Worm (Caenorhabditis elegans) whole organism, midembryonic: ENCODE data around the gene Y57G7A.2.

ENCODE experiments used
- T22C8.4 ChIP-seq: fragments of 200-800 bp; sonication (Bioruptor generic); IDR thresholded peaks from 2 replicates; pipeline ENCODE4 v1.3.6; 2022; ENCODE audit warnings: missing genetic modification characterization, missing compliant biosample characterization
- cog-1 ChIP-seq: sonication (generic microtip); optimal IDR thresholded peaks from 2 replicates; lab custom pipeline; 2016; ENCODE audit warnings: missing genetic modification characterization, missing compliant biosample characterization
- flt-1 ChIP-seq: fragments of 200-800 bp; sonication (Bioruptor generic); IDR thresholded peaks from 2 replicates; pipeline ENCODE4 v1.3.6; 2022; ENCODE audit warnings: missing genetic modification characterization, missing compliant biosample characterization
- klf-2 ChIP-seq: fragments of 200-800 bp; sonication (Bioruptor generic); conservative IDR thresholded peaks from 2 replicates; pipeline ENCODE4 v1.3.6; 2022; ENCODE audit warnings: missing genetic modification reagents, missing genetic modification characterization, missing compliant biosample characterization
- med-1 ChIP-seq: sonication (generic microtip); optimal IDR thresholded peaks from 2 replicates; lab custom pipeline; 2017; ENCODE audit warnings: missing genetic modification characterization, mild to moderate bottlenecking, missing compliant biosample characterization, antibody characterized with exemption, missing genetic modification reagents; ENCODE audit not compliant: insufficient read depth
- ref-1 ChIP-seq: fragments of 200-800 bp; sonication (Bioruptor generic); conservative IDR thresholded peaks from 2 replicates; pipeline ENCODE4 v1.3.6; 2022; ENCODE audit warnings: missing genetic modification reagents, missing genetic modification characterization, missing compliant biosample characterization
- tab-1 ChIP-seq: fragments of 200-800 bp; sonication (Bioruptor generic); IDR thresholded peaks from 2 replicates; pipeline ENCODE4 v1.3.6; 2022; ENCODE audit warnings: missing genetic modification characterization, missing compliant biosample characterization
- ztf-23 ChIP-seq: fragments of 200-800 bp; sonication (Bioruptor generic); IDR thresholded peaks from 2 replicates; pipeline ENCODE4 v1.3.6; 2022; ENCODE audit warnings: missing genetic modification reagents, missing genetic modification characterization, missing compliant biosample characterization
- ztf-29 ChIP-seq: fragments of 200-800 bp; sonication (Bioruptor generic); IDR thresholded peaks from 2 replicates; pipeline ENCODE4 v1.3.6; 2022; ENCODE audit warnings: missing genetic modification reagents, missing genetic modification characterization, missing compliant biosample characterization

Gene Y57G7A.2

DNA sequence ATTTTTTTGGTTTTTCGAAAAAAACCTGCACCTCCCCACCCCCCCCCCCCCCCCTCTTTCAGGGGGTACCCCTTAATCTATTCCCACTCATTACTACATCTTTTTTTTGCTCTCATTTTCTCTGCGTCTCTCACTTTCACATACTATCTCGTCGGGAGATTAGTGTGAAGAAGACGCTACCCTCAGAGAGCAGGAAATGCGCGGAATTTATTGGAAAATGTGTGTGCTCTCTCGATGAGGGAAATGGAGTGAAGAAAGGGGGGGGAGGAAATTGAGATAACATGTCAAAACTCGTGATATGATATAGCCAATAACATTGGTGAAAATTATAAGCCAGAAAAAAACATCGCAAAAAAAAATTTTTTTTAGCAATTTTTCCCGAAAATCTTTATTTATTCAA is 29.7 kb downstream of the Y57G7A.2 start:
- no peak for TF ChIP-seq klf-2
- no peak for TF ChIP-seq ztf-23 (GFP tag; lab: Robert Waterston, UW)
- TF ChIP-seq tab-1 (GFP tag; lab: Robert Waterston, UW): no peak
- TF ChIP-seq flt-1: no peak
- no peak for TF ChIP-seq ref-1 (GFP tag; lab: Robert Waterston, UW)
- TF ChIP-seq med-1 (GFP tag; lab: Kevin White, UChicago): no peak
- no peak for TF ChIP-seq ztf-29

DNA sequence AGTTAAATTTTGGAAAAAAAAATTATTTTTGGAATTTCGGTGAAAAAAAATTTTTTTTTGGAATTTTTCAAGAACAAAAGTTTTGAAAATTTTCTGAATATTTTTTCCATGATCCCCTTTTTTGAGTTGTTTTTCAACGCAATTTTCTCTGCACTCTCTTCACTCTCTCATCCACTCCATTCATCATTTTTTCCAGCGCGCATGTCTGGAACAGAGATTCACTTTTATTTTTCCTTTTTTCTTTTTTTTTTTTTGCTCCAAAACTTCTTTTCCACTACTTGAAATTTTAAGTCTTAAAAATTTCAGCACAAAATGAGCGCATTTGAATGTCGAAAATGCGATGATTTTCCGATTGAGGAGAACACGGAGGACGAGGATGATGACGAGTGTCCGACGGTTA is 30.8 kb downstream of the Y57G7A.2 start, which contains the start of gene jip-1:
Gene jip-1 (plus strand): TSS at position 301 of the 400 bp plus-strand sequence.
- no peak for TF ChIP-seq ztf-29
- no peak for TF ChIP-seq cog-1 (tag; lab: Kevin White, UChicago)
- no peak for TF ChIP-seq klf-2
- no peak for TF ChIP-seq flt-1
- TF ChIP-seq tab-1 (GFP tag; lab: Robert Waterston, UW): no peak
- TF ChIP-seq ztf-23 (GFP tag; lab: Robert Waterston, UW): no peak
- TF ChIP-seq T22C8.4 (GFP tag; lab: Robert Waterston, UW): no peak
- no peak for TF ChIP-seq med-1 (GFP tag; lab: Kevin White, UChicago)
- TF ChIP-seq ref-1 (GFP tag; lab: Robert Waterston, UW): no peak

DNA sequence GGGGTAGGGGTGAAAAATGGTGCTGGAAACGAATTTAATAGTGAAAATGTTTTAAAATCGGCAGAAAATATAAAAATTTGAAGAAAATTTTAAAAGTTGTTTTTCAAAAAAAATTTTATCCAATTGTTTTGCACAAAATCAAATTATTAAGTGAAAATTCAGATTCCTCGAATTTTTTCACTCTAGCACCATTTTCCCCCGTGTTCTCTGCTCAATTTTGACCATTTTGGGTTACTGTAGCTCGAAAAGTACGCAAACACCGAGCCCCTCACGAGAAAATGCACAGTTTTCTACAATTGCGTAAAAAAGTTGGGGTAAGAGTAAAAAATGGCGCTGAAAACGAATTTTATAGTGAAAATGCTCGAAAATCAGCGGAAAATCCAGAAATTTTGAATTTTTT is 34.0 kb downstream of the Y57G7A.2 start:
- TF ChIP-seq ztf-23 (GFP tag; lab: Robert Waterston, UW): no peak
- TF ChIP-seq cog-1 (tag; lab: Kevin White, UChicago): no peak
- no peak for TF ChIP-seq klf-2
- TF ChIP-seq med-1 (GFP tag; lab: Kevin White, UChicago): no peak
- no peak for TF ChIP-seq flt-1
- no peak for TF ChIP-seq ref-1 (GFP tag; lab: Robert Waterston, UW)
- TF ChIP-seq tab-1 (GFP tag; lab: Robert Waterston, UW): no peak
- TF ChIP-seq T22C8.4 (GFP tag; lab: Robert Waterston, UW): no peak
- TF ChIP-seq ztf-29: no peak

DNA sequence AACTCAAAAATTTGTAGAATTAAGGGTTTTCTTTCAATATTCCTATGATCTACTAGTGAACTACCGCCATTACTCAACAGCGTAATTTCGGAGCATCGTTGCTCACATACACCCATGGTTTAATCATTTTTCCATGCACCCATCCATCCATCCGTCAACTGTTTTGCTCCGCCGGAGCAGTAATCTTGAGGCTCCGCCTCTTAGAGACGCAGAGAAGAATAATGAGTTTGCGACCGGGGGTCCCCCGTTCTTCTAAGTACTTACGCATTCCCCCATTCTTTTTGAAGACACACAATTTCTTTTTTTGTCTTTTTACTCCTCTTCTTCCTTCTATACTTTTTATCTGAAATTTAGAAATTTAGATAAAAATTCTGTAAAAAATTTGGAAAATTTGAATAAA is 42.3 kb downstream of the Y57G7A.2 start:
- TF ChIP-seq ztf-23 (GFP tag; lab: Robert Waterston, UW) (0 out of 2 replicates have a peak, but pooled peaks have one; percentile 10), flt-1 (no peak), tab-1 (GFP tag; lab: Robert Waterston, UW) (0 out of 2 replicates have a peak, but pooled peaks have one; percentile 57)

DNA sequence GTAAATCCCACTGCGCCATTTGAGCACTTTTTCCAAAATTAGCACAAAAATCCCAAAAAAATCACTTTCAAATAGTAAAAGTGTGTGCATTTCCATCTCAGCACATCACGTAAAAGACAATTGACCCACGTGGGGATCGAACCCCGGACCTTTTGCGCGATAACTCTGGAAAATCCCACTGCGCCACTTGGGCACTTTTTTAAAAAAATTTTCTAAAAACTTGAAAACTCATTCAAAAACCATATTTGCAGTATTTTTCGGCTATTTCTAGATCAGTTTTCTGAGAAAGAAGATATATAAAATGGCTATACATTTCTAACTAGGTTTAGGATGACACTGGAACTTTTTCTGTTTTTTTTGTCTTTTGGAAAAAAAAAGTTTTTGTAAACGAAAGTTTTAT is 44.2 kb downstream of the Y57G7A.2 start:
- TF ChIP-seq cog-1 (tag; lab: Kevin White, UChicago): no peak
- TF ChIP-seq med-1 (GFP tag; lab: Kevin White, UChicago): no peak
- TF ChIP-seq T22C8.4 (GFP tag; lab: Robert Waterston, UW): no peak
- TF ChIP-seq ztf-23 (GFP tag; lab: Robert Waterston, UW): no peak
- TF ChIP-seq klf-2: no peak
- no peak for TF ChIP-seq flt-1
- no peak for TF ChIP-seq ref-1 (GFP tag; lab: Robert Waterston, UW)
- TF ChIP-seq ztf-29: no peak
- no peak for TF ChIP-seq tab-1 (GFP tag; lab: Robert Waterston, UW)

DNA sequence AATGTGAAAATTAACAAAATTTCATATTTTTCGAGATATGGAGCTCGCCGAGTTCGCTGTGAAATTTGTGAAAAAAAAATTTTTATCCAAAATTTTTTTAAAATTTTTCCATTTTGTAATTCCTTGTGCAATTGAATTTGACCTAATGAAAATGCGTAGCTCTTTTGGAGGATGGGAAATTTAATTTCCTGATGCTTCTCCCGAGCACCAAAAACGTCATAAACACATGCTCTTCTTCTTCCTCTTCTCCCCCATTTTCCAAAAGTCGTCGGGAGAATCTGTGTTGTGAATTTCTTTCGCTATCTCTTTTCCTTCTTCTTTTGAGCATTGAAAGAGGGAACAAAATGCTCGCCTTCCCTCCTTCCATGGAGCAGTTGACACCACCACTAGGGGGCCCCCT is 45.5 kb downstream of the Y57G7A.2 start:
- TF ChIP-seq tab-1 (GFP tag; lab: Robert Waterston, UW) (no peak), cog-1 (tag; lab: Kevin White, UChicago) (no peak), ztf-29 (no peak), med-1 (GFP tag; lab: Kevin White, UChicago) (no peak), ref-1 (GFP tag; lab: Robert Waterston, UW) (no peak), ztf-23 (GFP tag; lab: Robert Waterston, UW) (no peak), klf-2 (no peak), flt-1 (no peak)

DNA sequence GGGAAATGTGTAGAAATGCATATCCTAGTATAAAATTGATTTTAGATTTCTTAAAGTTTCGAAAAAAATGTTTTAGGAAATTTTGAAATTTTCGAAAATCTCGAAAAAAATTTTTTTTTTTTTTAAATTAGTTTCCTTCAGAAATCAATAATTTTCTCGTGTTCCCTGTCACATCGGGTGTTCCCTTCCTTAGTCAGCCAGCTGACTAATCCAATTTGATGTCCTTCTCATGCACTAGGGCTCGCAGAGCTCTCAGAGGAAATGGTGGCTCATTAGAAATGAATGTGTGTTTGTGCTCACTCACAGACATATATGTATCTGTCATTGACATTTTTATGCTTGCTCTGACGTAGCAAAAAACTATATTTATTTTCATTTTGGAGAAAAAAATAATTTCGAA is 47.9 kb downstream of the Y57G7A.2 start:
- TF ChIP-seq ref-1 (GFP tag; lab: Robert Waterston, UW) (no peak), T22C8.4 (GFP tag; lab: Robert Waterston, UW) (no peak), med-1 (GFP tag; lab: Kevin White, UChicago) (no peak), ztf-29 (no peak), cog-1 (tag; lab: Kevin White, UChicago) (no peak), tab-1 (GFP tag; lab: Robert Waterston, UW) (no peak), klf-2 (no peak), ztf-23 (GFP tag; lab: Robert Waterston, UW) (no peak), flt-1 (no peak)

DNA sequence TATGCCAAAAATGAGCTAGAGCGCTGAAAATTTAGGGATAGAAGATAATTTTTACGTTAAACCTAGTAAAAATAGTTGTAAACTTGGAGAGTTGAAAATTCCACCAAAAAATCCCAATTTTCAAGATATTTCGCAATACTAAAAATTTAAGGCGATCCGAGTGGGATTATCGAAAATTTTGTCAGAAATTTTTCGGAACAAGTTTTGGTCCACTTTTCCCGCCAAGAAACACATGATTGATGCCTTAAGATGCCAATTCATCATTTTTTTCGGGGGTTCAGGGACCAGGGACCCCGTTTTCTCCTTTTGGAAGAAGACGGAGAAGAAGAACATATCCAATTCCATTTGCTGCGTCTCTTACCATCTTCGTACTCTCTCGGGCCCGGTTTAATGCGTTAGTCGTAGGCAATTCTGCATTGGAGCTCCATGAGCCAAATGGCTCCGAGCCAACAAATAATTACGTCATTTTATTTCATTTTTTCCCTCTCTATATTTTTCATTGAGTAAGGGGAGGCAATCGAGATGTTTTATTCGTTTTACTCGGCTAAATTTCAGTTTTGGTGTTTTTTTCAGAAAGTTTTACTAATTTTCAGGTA is 48.7 kb downstream of the Y57G7A.2 start:
- TF ChIP-seq tab-1 (GFP tag; lab: Robert Waterston, UW) (no peak), med-1 (GFP tag; lab: Kevin White, UChicago) (no peak), klf-2 (no peak), flt-1 (no peak), ref-1 (GFP tag; lab: Robert Waterston, UW) (no peak), T22C8.4 (GFP tag; lab: Robert Waterston, UW) (no peak), cog-1 (tag; lab: Kevin White, UChicago) (no peak), ztf-23 (GFP tag; lab: Robert Waterston, UW) (no peak), ztf-29 (no peak)
